Fruit fly (Drosophila melanogaster) whole organism, wandering third instar larva: Measurements from ENCODE around the gene Rbm13.

Source experiments
- CG32264 ChIP-seq: fragments of 200-800 bp; sonication (Bioruptor generic); optimal IDR thresholded peaks from 2 replicates; lab custom pipeline; 2016; ENCODE audit warnings: missing biosample characterization, missing genetic modification characterization
- CG9705 ChIP-seq: fragments of 200-800 bp; sonication (Bioruptor generic); optimal IDR thresholded peaks from 2 replicates; lab custom pipeline; 2018; ENCODE audit warnings: missing biosample characterization, mild to moderate bottlenecking, missing genetic modification characterization
- CrebA ChIP-seq: fragments of 200-800 bp; sonication (Bioruptor generic); optimal IDR thresholded peaks from 2 replicates; lab custom pipeline; 2016; ENCODE audit warnings: missing biosample characterization, mild to moderate bottlenecking, missing genetic modification characterization, borderline replicate concordance
- Dfd ChIP-seq: fragments of >200 bp; optimal IDR thresholded peaks from 2 replicates; lab custom pipeline; 2017; ENCODE audit warnings: missing biosample characterization, missing genetic modification characterization
- GATAd ChIP-seq: sonication (Bioruptor generic); optimal IDR thresholded peaks from 2 replicates; lab custom pipeline; 2016; ENCODE audit warnings: missing biosample characterization, missing genetic modification characterization
- HLH106 ChIP-seq: fragments of 200-800 bp; optimal IDR thresholded peaks from 3 replicates; lab custom pipeline; 2019; ENCODE audit warnings: missing biosample characterization, mild to moderate bottlenecking, missing genetic modification characterization, moderate library complexity
- Hnf4 ChIP-seq: fragments of 200-800 bp; sonication (Bioruptor generic); optimal IDR thresholded peaks from 2 replicates; lab custom pipeline; 2016; ENCODE audit warnings: missing biosample characterization, mild to moderate bottlenecking, missing genetic modification characterization
- Hr78 ChIP-seq: fragments of >200 bp; optimal IDR thresholded peaks from 2 replicates; lab custom pipeline; 2017; ENCODE audit warnings: missing biosample characterization, missing genetic modification characterization
- Jra ChIP-seq: sonication (Bioruptor generic); optimal IDR thresholded peaks from 2 replicates; lab custom pipeline; 2016; ENCODE audit warnings: missing biosample characterization, missing genetic modification characterization
- Mio ChIP-seq: sonication (Bioruptor generic); optimal IDR thresholded peaks from 2 replicates; lab custom pipeline; 2016; ENCODE audit warnings: missing biosample characterization, missing genetic modification characterization
- Myc ChIP-seq: fragments of >200 bp; optimal IDR thresholded peaks from 2 replicates; lab custom pipeline; 2017
- N ChIP-seq: fragments of >200 bp; optimal IDR thresholded peaks from 2 replicates; lab custom pipeline; 2018; ENCODE audit warnings: missing biosample characterization, missing external identifiers, missing genetic modification characterization
- OdsH ChIP-seq: fragments of 200-800 bp; sonication (Bioruptor generic); optimal IDR thresholded peaks from 2 replicates; lab custom pipeline; 2016; ENCODE audit warnings: missing biosample characterization, mild to moderate bottlenecking, missing genetic modification characterization
- Rel ChIP-seq, 2 experiments: fragments of 200-800 bp; sonication (Bioruptor generic) in 1 of 2; optimal IDR thresholded peaks; 2 replicates in 1 of 2; 3 replicates in 1 of 2; lab custom pipeline; 2016 to 2019; ENCODE audit warnings: mild to moderate bottlenecking in 2 of 2, missing biosample characterization in 2 of 2, missing genetic modification characterization in 2 of 2, moderate library complexity in 1 of 2
- Sp1 ChIP-seq: fragments of 200-800 bp; sonication (Bioruptor generic); optimal IDR thresholded peaks from 3 replicates; lab custom pipeline; 2019; ENCODE audit warnings: missing biosample characterization, mild to moderate bottlenecking, missing genetic modification characterization, moderate library complexity
- Vsx2 ChIP-seq: fragments of 200-300, 225-300 bp; sonication (Bioruptor generic); optimal IDR thresholded peaks from 2 replicates; lab custom pipeline; 2018; ENCODE audit warnings: missing biosample characterization, missing genetic modification characterization; ENCODE audit not compliant: partially characterized antibody
- br ChIP-seq: fragments of 200-800 bp; sonication (Bioruptor generic); optimal IDR thresholded peaks from 2 replicates; lab custom pipeline; 2016; ENCODE audit warnings: missing biosample characterization, missing genetic modification characterization
- brk ChIP-seq: fragments of 200-800 bp; sonication (Bioruptor generic); optimal IDR thresholded peaks from 2 replicates; lab custom pipeline; 2016; ENCODE audit warnings: missing biosample characterization, mild to moderate bottlenecking, missing genetic modification characterization
- dl ChIP-seq, 2 experiments: fragments of 175-275, 200-275 bp in 1 of 2; fragments of 200-275 bp in 1 of 2; sonication (Bioruptor generic); optimal IDR thresholded peaks; lab custom pipeline; 2018; ENCODE audit warnings: mild to moderate bottlenecking in 2 of 2, missing biosample characterization in 2 of 2, missing genetic modification characterization in 2 of 2, moderate library complexity in 2 of 2; ENCODE audit not compliant: partially characterized antibody in 2 of 2, insufficient read depth in 1 of 2
- foxo ChIP-seq, 2 experiments: fragments of 200-800 bp; sonication (Bioruptor generic); optimal IDR thresholded peaks; 2 replicates in 1 of 2; 3 replicates in 1 of 2; lab custom pipeline; 2016 to 2017; ENCODE audit warnings: missing biosample characterization in 2 of 2, missing genetic modification characterization in 2 of 2
- fru ChIP-seq: fragments of 200-800 bp; sonication (Bioruptor generic); optimal IDR thresholded peaks from 3 replicates; lab custom pipeline; 2016; ENCODE audit warnings: missing biosample characterization, mild to moderate bottlenecking, missing genetic modification characterization
- h ChIP-seq: fragments of 200-800 bp; sonication (Bioruptor generic); optimal IDR thresholded peaks from 3 replicates; lab custom pipeline; 2016; ENCODE audit warnings: missing biosample characterization, mild to moderate bottlenecking, missing genetic modification characterization
- jim ChIP-seq: fragments of 175-275, 200-325 bp; sonication (Bioruptor generic); optimal IDR thresholded peaks from 2 replicates; lab custom pipeline; 2016; ENCODE audit warnings: missing biosample characterization, mild to moderate bottlenecking, missing genetic modification characterization
- pan ChIP-seq: fragments of >200 bp; optimal IDR thresholded peaks from 2 replicates; lab custom pipeline; 2017
- psq ChIP-seq: fragments of 200-800 bp; sonication (Bioruptor generic); optimal IDR thresholded peaks from 3 replicates; lab custom pipeline; 2017; ENCODE audit warnings: missing biosample characterization, mild to moderate bottlenecking, missing genetic modification characterization, moderate library complexity
- rgr ChIP-seq: fragments of 200-800 bp; sonication (Bioruptor generic); optimal IDR thresholded peaks from 3 replicates; lab custom pipeline; 2016; ENCODE audit warnings: missing biosample characterization, mild to moderate bottlenecking, missing genetic modification characterization
- tai ChIP-seq: sonication (Bioruptor generic); optimal IDR thresholded peaks from 2 replicates; lab custom pipeline; 2016; ENCODE audit warnings: missing biosample characterization, missing genetic modification characterization
- usp ChIP-seq: fragments of >200 bp; optimal IDR thresholded peaks from 2 replicates; lab custom pipeline; 2017; ENCODE audit warnings: missing biosample characterization, missing genetic modification characterization
- woc ChIP-seq: sonication (Bioruptor generic); optimal IDR thresholded peaks from 2 replicates; lab custom pipeline; 2016; ENCODE audit warnings: missing biosample characterization, mild to moderate bottlenecking, missing genetic modification characterization

Rbm13 gene

DNA sequence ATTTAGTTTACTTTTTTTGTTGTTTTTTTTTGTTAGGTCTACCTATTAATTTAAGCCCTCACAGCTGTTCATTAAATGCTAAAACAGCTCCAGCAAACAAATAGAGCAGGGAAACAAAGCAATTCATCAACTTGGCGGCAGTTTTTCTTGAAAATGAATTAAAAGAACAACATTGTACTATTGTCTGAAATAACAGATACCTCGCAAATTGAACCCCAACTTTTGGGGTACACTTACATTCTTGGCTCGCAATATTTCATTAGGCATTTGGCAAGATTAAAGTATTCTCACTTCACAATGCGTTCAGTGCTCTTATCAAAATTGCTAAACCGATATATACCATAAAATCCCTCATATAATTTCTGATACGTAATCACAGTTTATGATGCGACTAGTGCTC, 18.1 kb upstream of the Rbm13 start:
- no peak for TF ChIP-seq Hnf4 (GFP tag; lab: Kevin White, UChicago)
- TF ChIP-seq HLH106 (tag; lab: Kevin White, UChicago) = no peak
- no peak for TF ChIP-seq Hr78 (GFP tag; lab: Kevin White, UChicago)
- TF ChIP-seq N (GFP tag; lab: Kevin White, UChicago) = no peak
- no peak for TF ChIP-seq jim (GFP tag; lab: Kevin White, UChicago)
- TF ChIP-seq Dfd (GFP tag; lab: Kevin White, UChicago) = no peak
- TF ChIP-seq pan = no peak

DNA sequence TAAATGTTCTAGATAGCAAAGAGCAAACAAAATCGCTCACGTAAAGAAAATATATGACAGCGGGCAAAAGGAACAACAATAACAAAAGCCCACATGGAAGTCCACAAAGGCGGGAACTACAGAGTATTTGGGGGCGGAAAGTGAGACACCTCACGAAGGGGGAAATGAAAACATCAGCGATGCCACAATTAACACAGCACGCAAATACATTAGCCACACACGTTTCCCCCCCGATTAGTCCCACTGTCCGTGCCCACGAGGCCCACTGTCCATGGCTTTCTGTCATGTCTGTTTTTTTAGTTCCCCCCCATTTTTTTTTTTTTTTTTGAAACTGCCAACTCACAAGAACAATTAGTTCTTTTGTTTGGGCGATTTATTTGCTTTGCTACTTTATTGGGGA, 17.5 kb upstream of the Rbm13 start:
- TF ChIP-seq N (GFP tag; lab: Kevin White, UChicago) (no peak), CrebA (GFP tag; lab: Kevin White, UChicago) (no peak), dl (GFP tag; optimal IDR thresholded peaks at IDR 0.05; lab: Kevin White, UChicago; ENCODE audit: insufficient read depth in 1 of 2, partially characterized antibody in 2 of 2) (no peak), Mio (GFP tag; lab: Kevin White, UChicago) (no peak), psq (GFP tag; lab: Kevin White, UChicago) (no peak), GATAd (GFP tag; lab: Kevin White, UChicago) (no peak), Dfd (GFP tag; lab: Kevin White, UChicago) (no peak), brk (no peak), Rel (GFP tag; optimal IDR thresholded peaks at IDR 0.05; lab: Kevin White, UChicago) (no peak), Rel (tag; optimal IDR thresholded peaks at IDR 0.05; lab: Kevin White, UChicago) (no peak), pan (no peak), Sp1 (no peak), CG9705 (no peak), jim (GFP tag; lab: Kevin White, UChicago) (no peak)

DNA sequence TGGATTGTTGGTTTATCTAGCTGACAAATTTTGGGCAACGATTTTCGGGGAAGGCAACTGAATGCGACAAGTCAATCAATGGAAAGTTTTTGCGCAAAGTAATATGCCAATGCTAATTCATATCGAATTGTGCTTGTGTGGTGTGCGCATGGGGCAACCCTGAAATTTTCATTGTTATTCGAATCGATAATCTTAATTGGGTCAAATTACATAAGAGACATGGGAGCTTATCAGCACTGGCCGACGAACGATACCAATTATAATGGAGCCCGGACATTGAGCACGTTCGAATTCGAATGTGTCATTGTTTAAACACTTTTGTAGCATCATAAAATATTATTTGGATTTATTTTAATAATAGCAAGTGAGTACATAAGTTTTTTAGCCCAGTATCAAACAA, 16.8 kb upstream of the Rbm13 start:
- no peak for TF ChIP-seq foxo (GFP tag; optimal IDR thresholded peaks at IDR 0.05; lab: Kevin White, UChicago)
- no peak for TF ChIP-seq fru (GFP tag; lab: Kevin White, UChicago)
- TF ChIP-seq rgr = no peak
- TF ChIP-seq br (GFP tag; lab: Kevin White, UChicago) = no peak
- no peak for TF ChIP-seq N (GFP tag; lab: Kevin White, UChicago)
- no peak for TF ChIP-seq jim (GFP tag; lab: Kevin White, UChicago)
- no peak for TF ChIP-seq GATAd (GFP tag; lab: Kevin White, UChicago)
- no peak for TF ChIP-seq tai (GFP tag; lab: Kevin White, UChicago)

DNA sequence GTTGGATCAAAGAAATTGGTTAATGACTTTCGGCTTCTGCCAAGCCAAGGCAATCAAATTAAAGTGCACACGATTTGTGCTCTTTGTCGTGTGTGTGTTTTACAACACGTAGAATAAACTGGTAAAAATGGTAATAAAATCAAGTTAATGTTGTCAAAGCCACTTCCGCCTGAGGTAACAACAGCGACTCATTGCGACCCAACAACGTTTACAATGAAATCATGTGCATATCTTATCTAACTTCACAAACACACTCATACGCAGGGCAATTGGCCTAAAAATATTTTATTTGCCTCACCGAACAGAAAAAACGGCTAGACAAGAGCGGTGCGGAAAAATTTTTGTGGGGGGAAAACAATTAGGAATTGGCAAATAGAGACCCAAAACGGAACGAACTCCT, 16.3 kb upstream of the Rbm13 start:
- no peak for TF ChIP-seq rgr
- TF ChIP-seq usp (GFP tag; lab: Kevin White, UChicago) = no peak
- TF ChIP-seq CG32264 (GFP tag; lab: Kevin White, UChicago) = no peak
- TF ChIP-seq Hnf4 (GFP tag; lab: Kevin White, UChicago) = no peak
- no peak for TF ChIP-seq Sp1
- TF ChIP-seq Jra (GFP tag; lab: Kevin White, UChicago) = no peak
- TF ChIP-seq h (GFP tag; lab: Kevin White, UChicago) = no peak
- TF ChIP-seq N (GFP tag; lab: Kevin White, UChicago) = no peak

dm6 chrX:8887410-8887809, 14.1 kb upstream of the Rbm13 start:
- TF ChIP-seq Rel (GFP tag; optimal IDR thresholded peaks at IDR 0.05; lab: Kevin White, UChicago) (no peak), Rel (tag; optimal IDR thresholded peaks at IDR 0.05; lab: Kevin White, UChicago) (peak; percentile 56), Myc (lab: Kevin White, UChicago) (no peak), Mio (GFP tag; lab: Kevin White, UChicago) (no peak)
- TF ChIP-seq, all 38 proteins: peak for 1

DNA sequence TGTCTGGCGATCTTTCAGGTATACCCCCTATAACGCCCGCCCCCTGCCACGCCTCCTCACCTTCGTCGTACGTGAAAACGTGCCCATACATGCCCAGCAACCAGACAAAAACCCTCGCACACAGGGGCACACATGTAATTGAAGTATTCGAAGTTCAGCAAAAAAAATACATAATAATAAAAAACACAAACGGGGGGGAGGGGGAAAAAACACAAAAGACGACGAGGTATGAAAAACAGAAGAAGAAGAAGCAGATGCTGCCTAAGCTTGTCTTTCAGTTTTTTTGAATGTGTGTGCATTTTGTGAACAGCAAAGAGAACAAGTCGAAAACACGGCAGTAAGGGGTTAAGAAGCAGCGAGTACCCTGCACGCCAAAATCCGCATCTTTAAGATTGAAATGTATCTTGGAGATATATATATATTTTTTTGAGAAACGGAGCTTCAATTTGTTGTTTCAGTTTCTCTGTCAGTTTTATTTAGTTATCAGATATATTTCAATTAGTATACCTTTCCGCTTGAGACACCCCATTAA, 12.6 kb upstream of the Rbm13 start:
- TF ChIP-seq Vsx2 (no peak), foxo (GFP tag; optimal IDR thresholded peaks at IDR 0.05; lab: Kevin White, UChicago) (peak in 1 of 2 experiments; percentile 35), psq (GFP tag; lab: Kevin White, UChicago) (peak; percentile 37), Sp1 (peak; percentile 3), jim (GFP tag; lab: Kevin White, UChicago) (peak; percentile 50), brk (no peak), rgr (peak; percentile 11), fru (GFP tag; lab: Kevin White, UChicago) (peak; percentile 32), h (GFP tag; lab: Kevin White, UChicago) (peak; percentile 23), br (GFP tag; lab: Kevin White, UChicago) (no peak), woc (GFP tag; lab: Kevin White, UChicago) (peak; percentile 52), OdsH (GFP tag; lab: Kevin White, UChicago) (peak; percentile 35), Rel (GFP tag; optimal IDR thresholded peaks at IDR 0.05; lab: Kevin White, UChicago) (no peak), Rel (tag; optimal IDR thresholded peaks at IDR 0.05; lab: Kevin White, UChicago) (peak; percentile 66), Hr78 (GFP tag; lab: Kevin White, UChicago) (no peak)
